Worm (Caenorhabditis elegans): ENCODE data around the gene T10G3.4.
"Not testable (repeated sequence)": the region's sequence is repeated elsewhere in the genome, so short reads cannot be mapped to it uniquely, and the experiment has no call there.

T10G3.4 gene

ce11 chrV:13472062-13472461 is 12.2 kb downstream of the T10G3.4 start:
- no peak for TF ChIP-seq unc-62 (GFP tag; optimal IDR thresholded peaks at IDR 0.05)

ce11 chrV:13468190-13468765 is 16.0 kb downstream of the T10G3.4 start, which contains the start of the genes F25H9.6 and F25H9.7:
Gene F25H9.6, minus strand, starts transcription at chrV:13468361.
Gene F25H9.7, plus strand, starts transcription at chrV:13468376.
- no peak for TF ChIP-seq unc-62 (GFP tag; optimal IDR thresholded peaks at IDR 0.05)

ce11 chrV:13464123-13464522 is 20.1 kb downstream of the T10G3.4 start:
- TF ChIP-seq unc-62 (GFP tag; optimal IDR thresholded peaks at IDR 0.05), result no peak

- no peak for TF ChIP-seq unc-62 (GFP tag; optimal IDR thresholded peaks at IDR 0.05)
Observed at ce11 chrV:13462974-13463373, 21.3 kb downstream of the T10G3.4 start, which contains the start of gene frm-10. Gene frm-10, plus strand, starts transcription at chrV:13463207.

ce11 chrV:13459323-13459722 is 24.9 kb downstream of the T10G3.4 start, which contains the start of gene bath-39:
Gene bath-39, plus strand, starts transcription at chrV:13459459.
- TF ChIP-seq unc-62 (GFP tag; optimal IDR thresholded peaks at IDR 0.05), result no peak

- no peak for TF ChIP-seq unc-62 (GFP tag; optimal IDR thresholded peaks at IDR 0.05)
Observed at ce11 chrV:13457858-13458257, 26.4 kb downstream of the T10G3.4 start, which contains the start of gene F25H9.2. Gene F25H9.2, plus strand, starts transcription at chrV:13458083.

- no peak for TF ChIP-seq unc-62 (GFP tag; optimal IDR thresholded peaks at IDR 0.05)
Observed at ce11 chrV:13455448-13455847, 28.8 kb downstream of the T10G3.4 start, which contains the start of gene lurp-3. Gene lurp-3, plus strand, starts transcription at chrV:13455748.

- no peak for TF ChIP-seq unc-62 (GFP tag; optimal IDR thresholded peaks at IDR 0.05)
Observed at ce11 chrV:13453334-13453733, 30.9 kb downstream of the T10G3.4 start, which contains the start of gene lurp-2. Gene lurp-2, plus strand, starts transcription at chrV:13453634.

- TF ChIP-seq unc-62 (GFP tag; optimal IDR thresholded peaks at IDR 0.05), result no peak
Observed at ce11 chrV:13445229-13445949, 38.9 kb downstream of the T10G3.4 start, which contains the start of gene Y2H9A.4. Gene Y2H9A.4, plus strand, starts transcription at chrV:13445899.

ce11 chrV:13443535-13443934 is 40.7 kb downstream of the T10G3.4 start, which contains the start of gene Y2H9A.6:
Gene Y2H9A.6, plus strand, starts transcription at chrV:13443835.
- TF ChIP-seq unc-62 (GFP tag; optimal IDR thresholded peaks at IDR 0.05), result not testable (repeated sequence)

- no peak for TF ChIP-seq unc-62 (GFP tag; optimal IDR thresholded peaks at IDR 0.05)
Observed at ce11 chrV:13442819-13443218, 41.4 kb downstream of the T10G3.4 start.

ce11 chrV:13441661-13442060 is 42.6 kb downstream of the T10G3.4 start, which contains the start of gene col-162:
Gene col-162, plus strand, starts transcription at chrV:13441961.
- no peak for TF ChIP-seq unc-62 (GFP tag; optimal IDR thresholded peaks at IDR 0.05)

ce11 chrV:13437473-13438074 is 46.7 kb downstream of the T10G3.4 start, which contains the start of gene mes-4:
Gene mes-4, minus strand, starts transcription at chrV:13437545.
- no peak for TF ChIP-seq unc-62 (GFP tag; optimal IDR thresholded peaks at IDR 0.05)

ce11 chrV:13432364-13432763 is 51.9 kb downstream of the T10G3.4 start, which contains the start of gene srd-17:
Gene srd-17, minus strand, starts transcription at chrV:13432714.
- TF ChIP-seq unc-62 (GFP tag; optimal IDR thresholded peaks at IDR 0.05), result no peak

Measured in whole organism, dauer.